Worm (Caenorhabditis elegans) whole organism, L1 larva: ENCODE data around the gene rme-1.

Source experiments
- C04F5.9 ChIP-seq: sonication (generic microtip); optimal IDR thresholded peaks from 2 replicates; lab custom pipeline; 2016; ENCODE audit warnings: missing genetic modification characterization, missing compliant biosample characterization
- C16A3.4 ChIP-seq: fragments of 150-350 bp; optimal IDR thresholded peaks from 2 replicates; lab custom pipeline; 2014; ENCODE audit warnings: missing biosample characterization, missing genetic modification characterization
- C34B4.2 ChIP-seq: sonication (generic microtip); optimal IDR thresholded peaks from 2 replicates; lab custom pipeline; 2017; ENCODE audit warnings: mild to moderate bottlenecking, missing genetic modification characterization, missing compliant biosample characterization
- Y116A8C.19 ChIP-seq: sonication (generic microtip); optimal IDR thresholded peaks from 2 replicates; lab custom pipeline; 2016; ENCODE audit warnings: missing compliant biosample characterization, missing genetic modification characterization, borderline replicate concordance
- aha-1 ChIP-seq: fragments of 150-350 bp; optimal IDR thresholded peaks from 2 replicates; lab custom pipeline; 2014; ENCODE audit warnings: missing biosample characterization, missing genetic modification characterization
- alr-1 ChIP-seq: fragments of 200-800 bp; sonication (Bioruptor generic); optimal IDR thresholded peaks from 2 replicates; lab custom pipeline; 2018; ENCODE audit warnings: borderline replicate concordance, mild to moderate bottlenecking, missing genetic modification characterization, missing compliant biosample characterization
- aly-2 ChIP-seq: fragments of 150-350 bp; optimal IDR thresholded peaks from 2 replicates; lab custom pipeline; 2014; ENCODE audit warnings: missing biosample characterization, missing genetic modification characterization
- ama-1 ChIP-seq: fragments of 150-350 bp; optimal IDR thresholded peaks from 2 replicates; lab custom pipeline; 2014
- ceh-63 ChIP-seq: fragments of 200-800 bp; sonication (Bioruptor generic); optimal IDR thresholded peaks from 2 replicates; lab custom pipeline; 2018; ENCODE audit warnings: mild to moderate bottlenecking, missing genetic modification characterization, missing compliant biosample characterization
- ceh-90 ChIP-seq: sonication (generic microtip); optimal IDR thresholded peaks from 2 replicates; lab custom pipeline; 2016; ENCODE audit warnings: missing genetic modification characterization, missing compliant biosample characterization
- ces-1 ChIP-seq: fragments of 150-350 bp; optimal IDR thresholded peaks from 2 replicates; lab custom pipeline; 2014; ENCODE audit warnings: missing biosample characterization, missing genetic modification reagents, missing genetic modification characterization
- dsc-1 ChIP-seq: sonication (generic microtip); optimal IDR thresholded peaks from 2 replicates; lab custom pipeline; 2016; ENCODE audit warnings: mild to moderate bottlenecking, missing genetic modification characterization, missing compliant biosample characterization
- efl-1 ChIP-seq, 4 experiments: fragments of 150-350 bp; optimal IDR thresholded peaks in 3 of 4; peaks in 1 of 4; 1 replicate in 1 of 4; 2 replicates in 3 of 4; lab custom pipeline; 2014; ENCODE audit warnings: missing biosample characterization in 2 of 4, missing genetic modification characterization in 2 of 4, missing genetic modification reagents in 2 of 4
- efl-3 ChIP-seq: fragments of 200-800 bp; sonication (Bioruptor generic); optimal IDR thresholded peaks from 2 replicates; lab custom pipeline; 2018; ENCODE audit warnings: mild to moderate bottlenecking, missing genetic modification characterization, missing compliant biosample characterization
- egl-27 ChIP-seq, 2 experiments: fragments of 150-350 bp in 1 of 2; sonication (generic microtip); optimal IDR thresholded peaks; 3 replicates each; lab custom pipeline; 2017 to 2018; ENCODE audit warnings: missing biosample characterization in 2 of 2, missing genetic modification characterization in 2 of 2, missing genetic modification reagents in 2 of 2
- elt-2 ChIP-seq: sonication (generic microtip); optimal IDR thresholded peaks from 2 replicates; lab custom pipeline; 2016; ENCODE audit warnings: missing genetic modification characterization, mild to moderate bottlenecking, inconsistent platforms, missing compliant biosample characterization, missing genetic modification reagents
- elt-3 ChIP-seq, 6 experiments: fragments of 150-350 bp in 1 of 6; sonication (generic microtip); optimal IDR thresholded peaks; 2 replicates each; lab custom pipeline; 2017 to 2018; ENCODE audit warnings: missing biosample characterization in 6 of 6, missing genetic modification characterization in 6 of 6, inconsistent platforms in 1 of 6
- ets-5 ChIP-seq: fragments of 200-800 bp; sonication (Bioruptor generic); IDR thresholded peaks from 2 replicates; pipeline ENCODE4 v1.3.6; 2022; ENCODE audit warnings: missing genetic modification characterization, missing compliant biosample characterization
- fkh-10 ChIP-seq: sonication (generic microtip); optimal IDR thresholded peaks from 2 replicates; lab custom pipeline; 2017; ENCODE audit warnings: missing biosample characterization, missing genetic modification reagents, missing genetic modification characterization
- hlh-4 ChIP-seq: sonication (generic microtip); optimal IDR thresholded peaks from 2 replicates; lab custom pipeline; 2016; ENCODE audit warnings: mild to moderate bottlenecking, missing genetic modification characterization, missing compliant biosample characterization
- irx-1 ChIP-seq: sonication (generic microtip); optimal IDR thresholded peaks from 2 replicates; lab custom pipeline; 2016; ENCODE audit warnings: missing genetic modification characterization, missing compliant biosample characterization
- lin-13 ChIP-seq: fragments of 150-350 bp; optimal IDR thresholded peaks from 2 replicates; lab custom pipeline; 2014; ENCODE audit warnings: missing biosample characterization, missing genetic modification reagents, missing genetic modification characterization
- lin-14 ChIP-seq: fragments of 200-800 bp; sonication (Bioruptor generic); optimal IDR thresholded peaks from 2 replicates; lab custom pipeline; 2018; ENCODE audit warnings: mild to moderate bottlenecking, missing genetic modification characterization, moderate library complexity, missing compliant biosample characterization
- lin-39 ChIP-seq: fragments of 150-350 bp; optimal IDR thresholded peaks from 2 replicates; lab custom pipeline; 2014; ENCODE audit warnings: missing biosample characterization, missing genetic modification reagents, missing genetic modification characterization
- lir-3 ChIP-seq: sonication (generic microtip); optimal IDR thresholded peaks from 2 replicates; lab custom pipeline; 2016; ENCODE audit warnings: mild to moderate bottlenecking, missing genetic modification characterization, moderate library complexity, missing compliant biosample characterization; ENCODE audit not compliant: poor library complexity
- lsy-2 ChIP-seq, 2 experiments: fragments of 150-350 bp; optimal IDR thresholded peaks; 2 replicates each; lab custom pipeline; 2014; ENCODE audit warnings: missing biosample characterization in 2 of 2, missing genetic modification characterization in 2 of 2
- mdl-1 ChIP-seq, 2 experiments: fragments of 150-350 bp; optimal IDR thresholded peaks; 2 replicates each; lab custom pipeline; 2014 to 2017; ENCODE audit warnings: missing biosample characterization in 2 of 2, missing genetic modification characterization in 2 of 2, inconsistent platforms in 1 of 2
- mef-2 ChIP-seq: fragments of 150-350 bp; optimal IDR thresholded peaks from 2 replicates; lab custom pipeline; 2014; ENCODE audit warnings: missing biosample characterization, missing genetic modification characterization
- mep-1 ChIP-seq: fragments of 150-350 bp; optimal IDR thresholded peaks from 2 replicates; lab custom pipeline; 2014; ENCODE audit warnings: missing biosample characterization, missing genetic modification characterization
- nhr-11 ChIP-seq: fragments of 150-350 bp; optimal IDR thresholded peaks from 2 replicates; lab custom pipeline; 2014; ENCODE audit warnings: missing biosample characterization, missing genetic modification characterization
- nhr-19 ChIP-seq: fragments of 200-800 bp; sonication (Bioruptor generic); conservative IDR thresholded peaks from 2 replicates; pipeline ENCODE4 v1.3.6; 2022; ENCODE audit warnings: missing genetic modification characterization, missing compliant biosample characterization
- nhr-20 ChIP-seq: sonication (generic microtip); optimal IDR thresholded peaks from 2 replicates; lab custom pipeline; 2016; ENCODE audit warnings: mild to moderate bottlenecking, missing genetic modification characterization, missing compliant biosample characterization
- nhr-28 ChIP-seq: fragments of 150-350 bp; optimal IDR thresholded peaks from 2 replicates; lab custom pipeline; 2014; ENCODE audit warnings: missing biosample characterization, missing genetic modification characterization
- nhr-47 ChIP-seq: sonication (generic microtip); optimal IDR thresholded peaks from 2 replicates; lab custom pipeline; 2016; ENCODE audit warnings: mild to moderate bottlenecking, missing genetic modification characterization, moderate library complexity, missing compliant biosample characterization
- nhr-71 ChIP-seq: sonication (generic microtip); optimal IDR thresholded peaks from 2 replicates; lab custom pipeline; 2016; ENCODE audit warnings: mild to moderate bottlenecking, missing genetic modification characterization, moderate library complexity, missing compliant biosample characterization
- nhr-76 ChIP-seq: sonication (generic microtip); optimal IDR thresholded peaks from 2 replicates; lab custom pipeline; 2017; ENCODE audit warnings: missing biosample characterization, missing genetic modification characterization
- nhr-77 ChIP-seq: fragments of 150-350 bp; optimal IDR thresholded peaks from 2 replicates; lab custom pipeline; 2014; ENCODE audit warnings: missing biosample characterization, missing genetic modification characterization
- nhr-85 ChIP-seq: sonication (generic microtip); peaks from one replicate; lab custom pipeline; 2016; ENCODE audit warnings: missing genetic modification characterization, inconsistent platforms, missing compliant biosample characterization
- nhr-90 ChIP-seq: sonication (generic microtip); optimal IDR thresholded peaks from 2 replicates; lab custom pipeline; 2016; ENCODE audit warnings: mild to moderate bottlenecking, missing genetic modification characterization, missing compliant biosample characterization; ENCODE audit not compliant: poor library complexity
- pag-3 ChIP-seq: sonication (generic microtip); optimal IDR thresholded peaks from 2 replicates; lab custom pipeline; 2017; ENCODE audit warnings: missing genetic modification characterization, mild to moderate bottlenecking, missing compliant biosample characterization, antibody characterized with exemption, borderline replicate concordance; ENCODE audit not compliant: insufficient read depth
- pax-3 ChIP-seq: fragments of 200-800 bp; sonication (Bioruptor generic); optimal IDR thresholded peaks from 2 replicates; lab custom pipeline; 2018; ENCODE audit warnings: mild to moderate bottlenecking, missing genetic modification characterization, moderate library complexity, missing compliant biosample characterization
- rnt-1 ChIP-seq: sonication (generic microtip); optimal IDR thresholded peaks from 2 replicates; lab custom pipeline; 2016; ENCODE audit warnings: mild to moderate bottlenecking, missing genetic modification characterization, moderate library complexity, missing compliant biosample characterization
- snu-23 ChIP-seq: sonication (generic microtip); optimal IDR thresholded peaks from 2 replicates; lab custom pipeline; 2016; ENCODE audit warnings: missing genetic modification characterization, missing compliant biosample characterization
- sox-4 ChIP-seq: sonication (generic microtip); optimal IDR thresholded peaks from 2 replicates; lab custom pipeline; 2016; ENCODE audit warnings: missing genetic modification characterization, missing compliant biosample characterization
- sup-37 ChIP-seq: fragments of 200-800 bp; sonication (Bioruptor generic); optimal IDR thresholded peaks from 2 replicates; lab custom pipeline; 2018; ENCODE audit warnings: mild to moderate bottlenecking, missing genetic modification characterization, missing compliant biosample characterization
- tbx-2 ChIP-seq: sonication (generic microtip); optimal IDR thresholded peaks from 2 replicates; lab custom pipeline; 2016; ENCODE audit warnings: missing genetic modification characterization, missing compliant biosample characterization
- tlp-1 ChIP-seq: fragments of 150-350 bp; optimal IDR thresholded peaks from 2 replicates; lab custom pipeline; 2014; ENCODE audit warnings: missing biosample characterization, missing genetic modification characterization
- unc-130 ChIP-seq: fragments of 150-350 bp; optimal IDR thresholded peaks from 2 replicates; lab custom pipeline; 2017; ENCODE audit warnings: missing biosample characterization, missing genetic modification characterization, inconsistent platforms
- unc-30 ChIP-seq: sonication (generic microtip); optimal IDR thresholded peaks from 2 replicates; lab custom pipeline; 2017; ENCODE audit warnings: missing biosample characterization, missing genetic modification characterization
- unc-86 ChIP-seq: sonication (generic microtip); optimal IDR thresholded peaks from 2 replicates; lab custom pipeline; 2016; ENCODE audit warnings: missing genetic modification characterization, missing compliant biosample characterization
- unc-98 ChIP-seq: fragments of 200-800 bp; sonication (Bioruptor generic); IDR thresholded peaks from 2 replicates; pipeline ENCODE4 v1.3.6; 2022; ENCODE audit warnings: missing genetic modification characterization, missing compliant biosample characterization
- xbp-1 ChIP-seq: sonication (generic microtip); optimal IDR thresholded peaks from 2 replicates; lab custom pipeline; 2016; ENCODE audit warnings: missing genetic modification characterization, missing compliant biosample characterization
- ztf-11 ChIP-seq, 2 experiments: sonication (generic microtip); optimal IDR thresholded peaks; 2 replicates each; lab custom pipeline; 2016 to 2017; ENCODE audit warnings: missing genetic modification characterization in 2 of 2, missing biosample characterization in 1 of 2, missing compliant biosample characterization in 1 of 2

The rme-1 gene

DNA sequence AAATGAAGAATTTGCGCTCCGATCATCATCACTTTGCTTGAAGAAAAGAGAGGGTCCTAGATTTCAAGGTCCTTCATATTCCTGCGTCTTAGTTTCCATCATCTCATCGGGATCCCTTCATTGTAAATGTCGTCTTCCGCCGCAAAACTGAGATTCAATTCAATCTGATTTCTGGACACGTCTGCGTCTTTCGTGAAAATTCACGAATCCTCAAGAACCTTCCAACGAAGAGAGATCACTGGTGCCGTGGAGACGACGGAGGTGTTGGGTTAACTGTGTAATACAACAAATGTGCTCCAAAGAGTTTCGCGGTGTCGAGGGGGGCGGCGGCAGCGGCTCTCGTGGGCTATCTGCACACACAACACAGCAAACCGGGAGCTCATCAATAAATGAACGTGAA lies 4.6 kb upstream of the rme-1 start:
- TF ChIP-seq lsy-2 (tag; optimal IDR thresholded peaks at IDR 0.05; lab: Kevin White, UChicago): peak in 1 of 2 experiments; percentile 1
- no peak for TF ChIP-seq ztf-11 (tag; optimal IDR thresholded peaks at IDR 0.05; lab: Kevin White, UChicago)
- TF ChIP-seq mef-2 (tag; lab: Kevin White, UChicago): no peak
- TF ChIP-seq nhr-20: peak; percentile 26
- no peak for TF ChIP-seq alr-1 (tag; lab: Kevin White, UChicago)
- TF ChIP-seq C04F5.9 (tag; lab: Kevin White, UChicago): no peak
- peak; percentile 54 for TF ChIP-seq rnt-1 (tag; lab: Kevin White, UChicago)
- TF ChIP-seq unc-86 (tag; lab: Kevin White, UChicago): no peak
- TF ChIP-seq nhr-76: no peak
- no peak for TF ChIP-seq tbx-2
- TF ChIP-seq nhr-77: no peak
- no peak for TF ChIP-seq hlh-4 (tag; lab: Kevin White, UChicago)
- no peak for TF ChIP-seq irx-1
- 0 out of 2 replicates have a peak, but pooled peaks have one; percentile 8 for TF ChIP-seq unc-98 (GFP tag; lab: Robert Waterston, UW)
- no peak for TF ChIP-seq lin-39
- no peak for TF ChIP-seq lir-3
- no peak for TF ChIP-seq nhr-90 (tag; lab: Kevin White, UChicago)
- TF ChIP-seq ceh-63 (GFP tag; lab: Kevin White, UChicago): no peak
- TF ChIP-seq mep-1 (tag; lab: Kevin White, UChicago): no peak
- no peak for TF ChIP-seq xbp-1 (tag; lab: Kevin White, UChicago)
- TF ChIP-seq unc-130 (tag; lab: Kevin White, UChicago): peak; percentile 41
- TF ChIP-seq egl-27 (tag; optimal IDR thresholded peaks at IDR 0.05; lab: Kevin White, UChicago): no peak
- TF ChIP-seq ets-5 (GFP tag; lab: Robert Waterston, UW): no peak
- no peak for TF ChIP-seq aha-1 (tag; lab: Kevin White, UChicago)
- TF ChIP-seq nhr-19 (GFP tag; lab: Robert Waterston, UW): peak; percentile 41; the same call in 1 of the 2 replicates
- no peak for TF ChIP-seq fkh-10 (GFP tag; lab: Kevin White, UChicago)
- TF ChIP-seq elt-2 (tag; lab: Kevin White, UChicago): no peak
- TF ChIP-seq snu-23 (GFP tag; lab: Kevin White, UChicago): peak; percentile 56
- TF ChIP-seq efl-1 (optimal IDR thresholded peaks at IDR 0.05; lab: Kevin White, UChicago): no peak
- no peak for TF ChIP-seq efl-1 (GFP tag; optimal IDR thresholded peaks at IDR 0.05 in 1 of 2; lab: Kevin White, UChicago)
- TF ChIP-seq nhr-85 (tag; lab: Kevin White, UChicago): no peak
- TF ChIP-seq nhr-28 (tag; lab: Kevin White, UChicago): no peak
- no peak for TF ChIP-seq aly-2 (tag; lab: Kevin White, UChicago)
- no peak for TF ChIP-seq C34B4.2
- no peak for TF ChIP-seq Y116A8C.19 (tag; lab: Kevin White, UChicago)
- no peak for TF ChIP-seq unc-30 (tag; lab: Kevin White, UChicago)
- TF ChIP-seq efl-3 (GFP tag; lab: Kevin White, UChicago): no peak
- no peak for TF ChIP-seq elt-3 (tag; optimal IDR thresholded peaks at IDR 0.05; lab: Kevin White, UChicago)
- TF ChIP-seq dsc-1 (tag; lab: Kevin White, UChicago): peak; percentile 45
- TF ChIP-seq nhr-11 (tag; lab: Kevin White, UChicago): no peak
- no peak for TF ChIP-seq C16A3.4 (tag; lab: Kevin White, UChicago)
- TF ChIP-seq ama-1 (lab: Kevin White, UChicago): no peak
- TF ChIP-seq ces-1: no peak
- TF ChIP-seq tlp-1: no peak
- TF ChIP-seq pax-3 (tag; lab: Kevin White, UChicago): no peak
- TF ChIP-seq sox-4 (tag; lab: Kevin White, UChicago): no peak
- no peak for TF ChIP-seq mdl-1 (tag; optimal IDR thresholded peaks at IDR 0.05; lab: Kevin White, UChicago)
- no peak for TF ChIP-seq nhr-47 (tag; lab: Kevin White, UChicago)
- TF ChIP-seq ceh-90 (tag; lab: Kevin White, UChicago): no peak
- TF ChIP-seq lin-14: peak; percentile 86
- no peak for TF ChIP-seq lin-13 (GFP tag; lab: Kevin White, UChicago)
- no peak for TF ChIP-seq sup-37
- TF ChIP-seq nhr-71: peak; percentile 71
- TF ChIP-seq pag-3 (tag; lab: Kevin White, UChicago): no peak
